Fruit fly (Drosophila melanogaster): ENCODE measurements around the gene Rab1.

Gene Rab1

dm6 chr3R:21254296-21254695, 14.6 kb downstream of the Rab1 start:
- no peak for TF ChIP-seq CG12768 (GFP tag; optimal IDR thresholded peaks at IDR 0.05)
- TF ChIP-seq pad (GFP tag; optimal IDR thresholded peaks at IDR 0.05): no peak

DNA sequence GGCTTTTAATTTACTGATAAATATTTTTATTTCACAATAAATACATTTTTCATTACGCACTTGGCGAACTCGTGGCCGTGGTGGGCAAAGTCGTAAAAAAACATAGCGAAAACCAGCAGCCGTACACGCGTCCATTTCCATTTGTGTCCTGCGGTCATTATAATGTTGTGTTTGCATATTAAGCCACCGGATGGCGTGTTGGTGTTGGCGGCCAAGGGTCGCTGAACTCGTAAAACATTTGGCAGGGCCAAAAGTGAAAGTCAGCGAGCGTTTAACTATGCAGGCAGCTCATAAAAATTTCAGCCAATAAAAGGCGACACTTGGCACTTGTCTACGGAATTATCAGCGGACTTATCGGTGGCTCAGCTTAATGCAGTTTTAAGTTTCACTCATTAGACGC, 16.4 kb downstream of the Rab1 start:
- TF ChIP-seq ovo (GFP tag; optimal IDR thresholded peaks at IDR 0.05): no peak
- no peak for TF ChIP-seq Crg-1 (GFP tag; optimal IDR thresholded peaks at IDR 0.05)
- no peak for TF ChIP-seq CG5204 (GFP tag; optimal IDR thresholded peaks at IDR 0.05)
- no peak for TF ChIP-seq bab1 (GFP tag; optimal IDR thresholded peaks at IDR 0.05)
- TF ChIP-seq Clk (GFP tag; optimal IDR thresholded peaks at IDR 0.05): no peak
- TF ChIP-seq CG11617 (GFP tag; optimal IDR thresholded peaks at IDR 0.05): no peak
- no peak for TF ChIP-seq tj (GFP tag; optimal IDR thresholded peaks at IDR 0.05)
- no peak for TF ChIP-seq CG33017 (tag; optimal IDR thresholded peaks at IDR 0.05)
- TF ChIP-seq CG7045 (GFP tag; optimal IDR thresholded peaks at IDR 0.05): no peak
- no peak for TF ChIP-seq cnc (optimal IDR thresholded peaks at IDR 0.05)
- TF ChIP-seq Mnt (GFP tag; optimal IDR thresholded peaks at IDR 0.05): no peak
- TF ChIP-seq CG12768 (GFP tag; optimal IDR thresholded peaks at IDR 0.05): no peak
- no peak for TF ChIP-seq CG7101 (tag; optimal IDR thresholded peaks at IDR 0.05)
- TF ChIP-seq CG14711 (tag; optimal IDR thresholded peaks at IDR 0.05): no peak
- TF ChIP-seq kay (GFP tag; ENCODE audit: borderline replicate concordance): no peak
- TF ChIP-seq Hr96 (GFP tag; optimal IDR thresholded peaks at IDR 0.05): no peak
- TF ChIP-seq CG1620 (GFP tag; optimal IDR thresholded peaks at IDR 0.05): no peak
- no peak for TF ChIP-seq toe (GFP tag; optimal IDR thresholded peaks at IDR 0.05)
- no peak for TF ChIP-seq pad (GFP tag; optimal IDR thresholded peaks at IDR 0.05)
- TF ChIP-seq cic (GFP tag; optimal IDR thresholded peaks at IDR 0.05): no peak

dm6 chr3R:21246492-21247061, 22.3 kb downstream of the Rab1 start, which contains the start of gene ETHR:
Gene ETHR, plus strand, starts transcription at chr3R:21247011.
- TF ChIP-seq Mnt (GFP tag; optimal IDR thresholded peaks at IDR 0.05) (peak; percentile 30), bab1 (GFP tag; optimal IDR thresholded peaks at IDR 0.05) (no peak), kay (GFP tag; ENCODE audit: borderline replicate concordance) (peak; percentile 83), pad (GFP tag; optimal IDR thresholded peaks at IDR 0.05) (no peak), tj (GFP tag; optimal IDR thresholded peaks at IDR 0.05) (peak; percentile 11), ovo (GFP tag; optimal IDR thresholded peaks at IDR 0.05) (no peak), toe (GFP tag; optimal IDR thresholded peaks at IDR 0.05) (peak; percentile 34), Hr96 (GFP tag; optimal IDR thresholded peaks at IDR 0.05) (peak; percentile 14), Clk (GFP tag; optimal IDR thresholded peaks at IDR 0.05) (peak; percentile 29), CG33017 (tag; optimal IDR thresholded peaks at IDR 0.05) (peak; percentile 63), CG12768 (GFP tag; optimal IDR thresholded peaks at IDR 0.05) (peak; percentile 89), CG1620 (GFP tag; optimal IDR thresholded peaks at IDR 0.05) (no peak), cnc (optimal IDR thresholded peaks at IDR 0.05) (no peak), CG11617 (GFP tag; optimal IDR thresholded peaks at IDR 0.05) (peak; percentile 73), CG7045 (GFP tag; optimal IDR thresholded peaks at IDR 0.05) (peak; percentile 8), cic (GFP tag; optimal IDR thresholded peaks at IDR 0.05) (peak; percentile 100), Crg-1 (GFP tag; optimal IDR thresholded peaks at IDR 0.05) (peak; percentile 26), CG5204 (GFP tag; optimal IDR thresholded peaks at IDR 0.05) (no peak), CG7101 (tag; optimal IDR thresholded peaks at IDR 0.05) (peak; percentile 47), CG14711 (tag; optimal IDR thresholded peaks at IDR 0.05) (peak; percentile 21)

- TF ChIP-seq Clk (GFP tag; optimal IDR thresholded peaks at IDR 0.05): no peak
- no peak for TF ChIP-seq pad (GFP tag; optimal IDR thresholded peaks at IDR 0.05)
- peak; percentile 15 for TF ChIP-seq kay (GFP tag; ENCODE audit: borderline replicate concordance)
Measured at dm6 chr3R:21245846-21246245, 23.0 kb downstream of the Rab1 start.

dm6 chr3R:21242318-21242717, 26.5 kb downstream of the Rab1 start, which contains the start of gene CG5892:
Gene CG5892, plus strand, starts transcription at chr3R:21242618.
- TF ChIP-seq cnc (optimal IDR thresholded peaks at IDR 0.05) (no peak), CG14711 (tag; optimal IDR thresholded peaks at IDR 0.05) (no peak), CG12768 (GFP tag; optimal IDR thresholded peaks at IDR 0.05) (no peak), ovo (GFP tag; optimal IDR thresholded peaks at IDR 0.05) (no peak), Clk (GFP tag; optimal IDR thresholded peaks at IDR 0.05) (no peak), tj (GFP tag; optimal IDR thresholded peaks at IDR 0.05) (no peak)

- TF ChIP-seq pad (GFP tag; optimal IDR thresholded peaks at IDR 0.05) (no peak), cnc (optimal IDR thresholded peaks at IDR 0.05) (no peak), Hr96 (GFP tag; optimal IDR thresholded peaks at IDR 0.05) (no peak), CG11617 (GFP tag; optimal IDR thresholded peaks at IDR 0.05) (no peak), cic (GFP tag; optimal IDR thresholded peaks at IDR 0.05) (no peak), tj (GFP tag; optimal IDR thresholded peaks at IDR 0.05) (no peak), CG12768 (GFP tag; optimal IDR thresholded peaks at IDR 0.05) (no peak), Crg-1 (GFP tag; optimal IDR thresholded peaks at IDR 0.05) (no peak), bab1 (GFP tag; optimal IDR thresholded peaks at IDR 0.05) (no peak), CG14711 (tag; optimal IDR thresholded peaks at IDR 0.05) (no peak), kay (GFP tag; ENCODE audit: borderline replicate concordance) (no peak), Mnt (GFP tag; optimal IDR thresholded peaks at IDR 0.05) (no peak), CG7101 (tag; optimal IDR thresholded peaks at IDR 0.05) (no peak), ovo (GFP tag; optimal IDR thresholded peaks at IDR 0.05) (no peak), CG33017 (tag; optimal IDR thresholded peaks at IDR 0.05) (no peak), CG7045 (GFP tag; optimal IDR thresholded peaks at IDR 0.05) (no peak), CG1620 (GFP tag; optimal IDR thresholded peaks at IDR 0.05) (no peak), toe (GFP tag; optimal IDR thresholded peaks at IDR 0.05) (no peak)
Measured at dm6 chr3R:21241332-21241731, 27.5 kb downstream of the Rab1 start.

- no peak for TF ChIP-seq CG33017 (tag; optimal IDR thresholded peaks at IDR 0.05)
- no peak for TF ChIP-seq cic (GFP tag; optimal IDR thresholded peaks at IDR 0.05)
- no peak for TF ChIP-seq ovo (GFP tag; optimal IDR thresholded peaks at IDR 0.05)
- TF ChIP-seq Hr96 (GFP tag; optimal IDR thresholded peaks at IDR 0.05): no peak
- TF ChIP-seq CG12768 (GFP tag; optimal IDR thresholded peaks at IDR 0.05): no peak
- TF ChIP-seq CG7101 (tag; optimal IDR thresholded peaks at IDR 0.05): no peak
- no peak for TF ChIP-seq cnc (optimal IDR thresholded peaks at IDR 0.05)
- no peak for TF ChIP-seq Crg-1 (GFP tag; optimal IDR thresholded peaks at IDR 0.05)
Measured at dm6 chr3R:21237099-21237498, 31.8 kb downstream of the Rab1 start, which contains the start of gene e. Gene e, minus strand, starts transcription at chr3R:21237177.
